Worm (Caenorhabditis elegans) whole organism, midembryonic: Measurements from ENCODE around the gene prp-39.

Experiments used
- T22C8.4 ChIP-seq: fragments of 200-800 bp; sonication (Bioruptor generic); IDR thresholded peaks from 2 replicates; pipeline ENCODE4 v1.3.6; 2022; ENCODE audit warnings: missing genetic modification characterization, missing compliant biosample characterization
- cog-1 ChIP-seq: sonication (generic microtip); optimal IDR thresholded peaks from 2 replicates; lab custom pipeline; 2016; ENCODE audit warnings: missing genetic modification characterization, missing compliant biosample characterization
- flt-1 ChIP-seq: fragments of 200-800 bp; sonication (Bioruptor generic); IDR thresholded peaks from 2 replicates; pipeline ENCODE4 v1.3.6; 2022; ENCODE audit warnings: missing genetic modification characterization, missing compliant biosample characterization
- klf-2 ChIP-seq: fragments of 200-800 bp; sonication (Bioruptor generic); conservative IDR thresholded peaks from 2 replicates; pipeline ENCODE4 v1.3.6; 2022; ENCODE audit warnings: missing genetic modification reagents, missing genetic modification characterization, missing compliant biosample characterization
- med-1 ChIP-seq: sonication (generic microtip); optimal IDR thresholded peaks from 2 replicates; lab custom pipeline; 2017; ENCODE audit warnings: missing genetic modification characterization, mild to moderate bottlenecking, missing compliant biosample characterization, antibody characterized with exemption, missing genetic modification reagents; ENCODE audit not compliant: insufficient read depth
- ref-1 ChIP-seq: fragments of 200-800 bp; sonication (Bioruptor generic); conservative IDR thresholded peaks from 2 replicates; pipeline ENCODE4 v1.3.6; 2022; ENCODE audit warnings: missing genetic modification reagents, missing genetic modification characterization, missing compliant biosample characterization
- ztf-29 ChIP-seq: fragments of 200-800 bp; sonication (Bioruptor generic); IDR thresholded peaks from 2 replicates; pipeline ENCODE4 v1.3.6; 2022; ENCODE audit warnings: missing genetic modification reagents, missing genetic modification characterization, missing compliant biosample characterization

DNA sequence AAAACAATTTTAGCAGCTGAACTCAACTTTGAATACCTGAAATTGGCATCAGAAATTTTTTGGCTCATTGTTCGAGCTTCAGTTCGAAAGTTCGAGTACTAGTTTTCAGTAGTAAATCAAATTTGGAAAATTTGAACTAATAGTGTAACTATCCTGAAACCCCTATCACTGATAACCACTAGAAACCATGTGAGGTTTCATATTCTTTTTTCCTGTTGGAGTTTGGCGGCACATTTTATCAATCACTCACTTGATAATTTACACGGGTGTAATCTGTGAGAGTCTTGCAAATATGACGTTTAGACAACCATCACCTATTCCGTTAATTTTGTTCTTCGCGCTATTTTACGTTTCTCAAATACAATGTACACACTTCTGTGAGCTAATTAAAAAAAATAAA lies 35.1 kb downstream of the prp-39 start, which contains the start of gene C14C11.4:
- TF ChIP-seq flt-1 (GFP tag; lab: Robert Waterston, UW) (no peak), klf-2 (GFP tag; lab: Robert Waterston, UW) (no peak), T22C8.4 (GFP tag; lab: Robert Waterston, UW) (no peak), cog-1 (no peak), ref-1 (GFP tag; lab: Robert Waterston, UW) (no peak), ztf-29 (no peak), med-1 (GFP tag; lab: Kevin White, UChicago) (no peak)
